Worm (Caenorhabditis elegans): ENCODE results near the gene F09G8.5.
A peak's percentile ranks its signal among the peaks of the same experiment; 100 is the strongest.

Gene F09G8.5

DNA sequence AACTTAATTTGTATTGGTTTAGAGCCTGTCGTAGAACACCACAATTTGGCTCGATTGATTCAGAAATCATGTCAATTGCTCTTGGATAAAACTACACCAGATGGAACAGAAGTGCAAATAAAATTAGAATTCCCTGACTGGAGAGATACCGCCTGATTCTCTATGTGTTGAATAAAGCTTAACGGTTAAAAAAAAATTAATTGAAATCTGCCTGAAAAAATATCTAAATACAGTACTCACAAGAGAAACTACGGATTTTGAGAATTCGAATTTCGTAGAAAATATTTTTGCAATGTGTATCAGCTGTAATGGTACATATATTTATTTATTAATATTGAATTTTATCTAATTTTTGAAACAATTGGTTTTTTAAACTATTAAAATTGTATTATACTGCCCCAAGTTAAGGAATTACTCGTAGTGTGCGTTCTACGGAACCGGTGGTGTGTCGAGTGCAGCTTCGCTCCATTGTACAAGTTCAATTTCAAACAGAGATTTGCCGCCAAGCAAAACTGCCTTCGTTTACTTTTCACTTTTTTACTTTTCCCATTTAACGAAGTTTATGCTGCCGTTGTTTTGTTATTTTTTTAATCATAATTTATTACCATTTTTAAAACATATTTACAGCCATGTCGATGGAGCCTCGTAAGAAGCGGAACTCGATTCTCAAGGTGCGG is 4.6 kb upstream of the F09G8.5 start, which contains the start of gene knl-1:
Gene knl-1 (plus strand): TSS at position 626 of the 677 bp plus-strand sequence.
- TF ChIP-seq grh-1 (GFP tag; IDR thresholded peaks at IDR 0.05) (no peak), lsy-2 (tag; optimal IDR thresholded peaks at IDR 0.05) (peak; percentile 28 to 82), ztf-11 (tag; optimal IDR thresholded peaks at IDR 0.05) (no peak), tlp-1 (tag; optimal IDR thresholded peaks at IDR 0.05) (no peak), efl-3 (GFP tag; optimal IDR thresholded peaks at IDR 0.05) (no peak), ceh-88 (GFP tag; IDR thresholded peaks at IDR 0.05) (no peak), xbp-1 (tag; optimal IDR thresholded peaks at IDR 0.05) (peak; percentile 22), mab-9 (GFP tag; IDR thresholded peaks at IDR 0.05) (no peak), nhr-76 (tag; optimal IDR thresholded peaks at IDR 0.05) (no peak), mep-1 (tag; optimal IDR thresholded peaks at IDR 0.05) (peak; percentile 69), nhr-20 (tag; optimal IDR thresholded peaks at IDR 0.05) (peak; percentile 27), egl-13 (tag; optimal IDR thresholded peaks at IDR 0.05) (no peak), hlh-4 (tag; optimal IDR thresholded peaks at IDR 0.05) (no peak), elt-3 (tag; optimal IDR thresholded peaks at IDR 0.05) (peak in 1 of 6 experiments; percentile 22), nhr-12 (tag; optimal IDR thresholded peaks at IDR 0.05) (no peak), unc-30 (tag; optimal IDR thresholded peaks at IDR 0.05) (no peak), lin-15B (tag; optimal IDR thresholded peaks at IDR 0.05) (peak; percentile 74), lir-3 (tag; optimal IDR thresholded peaks at IDR 0.05; ENCODE audit: poor library complexity) (peak; percentile 36), pag-3 (tag; optimal IDR thresholded peaks at IDR 0.05; ENCODE audit: borderline replicate concordance, insufficient read depth) (no peak), ces-1 (GFP tag; optimal IDR thresholded peaks at IDR 0.05) (no peak), sptf-1 (tag; optimal IDR thresholded peaks at IDR 0.05) (no peak), blmp-1 (tag; optimal IDR thresholded peaks at IDR 0.05) (peak; percentile 72), alr-1 (tag; optimal IDR thresholded peaks at IDR 0.05; ENCODE audit: borderline replicate concordance) (no peak), ets-5 (GFP tag; IDR thresholded peaks at IDR 0.05) (no peak), sox-4 (tag; optimal IDR thresholded peaks at IDR 0.05) (no peak), fkh-4 (tag; optimal IDR thresholded peaks at IDR 0.05; ENCODE audit: borderline replicate concordance) (peak; percentile 5), mdl-1 (tag; optimal IDR thresholded peaks at IDR 0.05) (no peak), ceh-63 (GFP tag; optimal IDR thresholded peaks at IDR 0.05) (no peak), nhr-77 (tag; optimal IDR thresholded peaks at IDR 0.05) (peak; percentile 28), fkh-10 (GFP tag; optimal IDR thresholded peaks at IDR 0.05) (no peak), unc-62 (GFP tag; optimal IDR thresholded peaks at IDR 0.05) (no peak), C16A3.4 (tag; optimal IDR thresholded peaks at IDR 0.05) (peak; percentile 82), egl-27 (tag; optimal IDR thresholded peaks at IDR 0.05) (no peak), unc-130 (tag; optimal IDR thresholded peaks at IDR 0.05) (no peak), nhr-47 (tag; optimal IDR thresholded peaks at IDR 0.05) (no peak), fkh-8 (tag; optimal IDR thresholded peaks at IDR 0.05) (peak; percentile 19), swsn-7 (tag; optimal IDR thresholded peaks at IDR 0.05) (peak; percentile 17), dpl-1 (GFP tag; optimal IDR thresholded peaks at IDR 0.05) (peak; percentile 80 to 89 (median 81)), efl-1 (optimal IDR thresholded peaks at IDR 0.05) (peak; percentile 84 to 91), efl-1 (GFP tag; optimal IDR thresholded peaks at IDR 0.05 in 1 of 2) (peak; percentile 83 to 97), lin-39 (tag; optimal IDR thresholded peaks at IDR 0.05) (no peak), sup-37 (GFP tag; optimal IDR thresholded peaks at IDR 0.05) (no peak), nhr-11 (tag; optimal IDR thresholded peaks at IDR 0.05) (no peak), lin-14 (GFP tag; optimal IDR thresholded peaks at IDR 0.05) (peak; percentile 46), tbx-2 (tag; optimal IDR thresholded peaks at IDR 0.05) (no peak), ceh-8 (GFP tag; optimal IDR thresholded peaks at IDR 0.05) (no peak), skn-1 (tag; optimal IDR thresholded peaks at IDR 0.05) (peak; percentile 36), nhr-237 (tag; optimal IDR thresholded peaks at IDR 0.05) (peak; percentile 2), unc-98 (GFP tag; IDR thresholded peaks at IDR 0.05) (no peak), Y116A8C.19 (tag; optimal IDR thresholded peaks at IDR 0.05; ENCODE audit: borderline replicate concordance) (no peak), pax-3 (tag; optimal IDR thresholded peaks at IDR 0.05) (no peak), zip-4 (GFP tag; optimal IDR thresholded peaks at IDR 0.05) (no peak)

All from whole organism, L1 larva.